Fruit fly (Drosophila melanogaster): ENCODE measurements around the gene CG34124.

The CG34124 gene

dm6 chr2L:5010784-5011260 is 52.6 kb downstream of the CG34124 start, which contains the start of the genes CG31917, Tfb5 and SelT (continued):
- TF ChIP-seq CG16863 (GFP tag; optimal IDR thresholded peaks at IDR 0.05), result peak; percentile 57
- peak; percentile 80 for TF ChIP-seq Rfx (GFP tag; IDR thresholded peaks at IDR 0.05)
- peak; percentile 52 for TF ChIP-seq dmrt11E (tag; optimal IDR thresholded peaks at IDR 0.05)
- peak; percentile 62 for TF ChIP-seq CG8924 (tag; optimal IDR thresholded peaks at IDR 0.05)
- peak; percentile 29 for TF ChIP-seq Dip3 (GFP tag; optimal IDR thresholded peaks at IDR 0.05)
- peak; percentile 39; the same call in 1 of the 2 replicates for TF ChIP-seq bbx (GFP tag; IDR thresholded peaks at IDR 0.05; ENCODE audit: partially characterized antibody)
- peak; percentile 65 for TF ChIP-seq HLH4C (GFP tag; IDR thresholded peaks at IDR 0.05; ENCODE audit: partially characterized antibody)
- peak; percentile 41 for TF ChIP-seq CG10209 (GFP tag; optimal IDR thresholded peaks at IDR 0.05)
- TF ChIP-seq CG9437 (GFP tag; optimal IDR thresholded peaks at IDR 0.05), result no peak
- TF ChIP-seq slp2 (GFP tag; optimal IDR thresholded peaks at IDR 0.05), result no peak
- peak; percentile 89 for TF ChIP-seq sens (GFP tag)
- TF ChIP-seq CG9876 (GFP tag; optimal IDR thresholded peaks at IDR 0.05), result peak; percentile 21
- TF ChIP-seq CG3838 (GFP tag; optimal IDR thresholded peaks at IDR 0.05), result peak; percentile 38
- no peak for TF ChIP-seq Lpt (GFP tag; optimal IDR thresholded peaks at IDR 0.05)
- no peak for TF ChIP-seq BtbVII (GFP tag; optimal IDR thresholded peaks at IDR 0.05)
- TF ChIP-seq gfzf (GFP tag; optimal IDR thresholded peaks at IDR 0.05), result no peak
- peak; percentile 24 for TF ChIP-seq CG4820 (GFP tag; optimal IDR thresholded peaks at IDR 0.05)
- TF ChIP-seq CG14050 (GFP tag; IDR thresholded peaks at IDR 0.05), result no peak
- no peak for TF ChIP-seq tio (GFP tag; optimal IDR thresholded peaks at IDR 0.05)
- peak; percentile 50 for TF ChIP-seq CG15696 (tag; optimal IDR thresholded peaks at IDR 0.05)
- TF ChIP-seq CG15011 (GFP tag; optimal IDR thresholded peaks at IDR 0.05), result no peak
- no peak for TF ChIP-seq CG11085 (GFP tag; IDR thresholded peaks at IDR 0.05)
- no peak for TF ChIP-seq CG8359 (GFP tag; optimal IDR thresholded peaks at IDR 0.05; ENCODE audit: borderline replicate concordance)
- no peak for TF ChIP-seq ato (GFP tag; IDR thresholded peaks at IDR 0.05; ENCODE audit: partially characterized antibody)
- TF ChIP-seq sc (optimal IDR thresholded peaks at IDR 0.05), result no peak
- TF ChIP-seq sc (GFP tag; optimal IDR thresholded peaks at IDR 0.05), result no peak
- peak; percentile 59 for TF ChIP-seq CG12942 (GFP tag; optimal IDR thresholded peaks at IDR 0.05)
- no peak for TF ChIP-seq Sox100B (GFP tag; optimal IDR thresholded peaks at IDR 0.05)
- TF ChIP-seq nom (GFP tag; optimal IDR thresholded peaks at IDR 0.05), result no peak
- peak; percentile 50 for TF ChIP-seq CG9609 (GFP tag; optimal IDR thresholded peaks at IDR 0.05)
- no peak for TF ChIP-seq CG17186 (GFP tag; optimal IDR thresholded peaks at IDR 0.05)
- no peak for TF ChIP-seq pb (GFP tag; optimal IDR thresholded peaks at IDR 0.05)
- peak; percentile 29 for TF ChIP-seq CG10543 (GFP tag; optimal IDR thresholded peaks at IDR 0.05)
- TF ChIP-seq prd (optimal IDR thresholded peaks at IDR 0.05), result no peak
- TF ChIP-seq prd (GFP tag; IDR thresholded peaks at IDR 0.05), result peak; percentile 55; the same call in 2 of the 3 replicates
- no peak for TF ChIP-seq CG6765 (GFP tag; optimal IDR thresholded peaks at IDR 0.05)
- no peak for TF ChIP-seq CG10147 (GFP tag; optimal IDR thresholded peaks at IDR 0.05)
- peak; percentile 59 for TF ChIP-seq HLH54F (GFP tag; optimal IDR thresholded peaks at IDR 0.05)
- TF ChIP-seq stc (GFP tag; IDR thresholded peaks at IDR 0.05), result no peak
- no peak for TF ChIP-seq Awh (GFP tag; IDR thresholded peaks at IDR 0.05)
- TF ChIP-seq HmgD (GFP tag; optimal IDR thresholded peaks at IDR 0.05), result peak; percentile 62
- no peak for TF ChIP-seq CG11456 (GFP tag; IDR thresholded peaks at IDR 0.05)

Measured in whole organism, embryonic.